Fruit fly (Drosophila melanogaster) whole organism: ENCODE measurements around the gene okr.

ENCODE experiments used
- Dll ChIP-seq: fragments of >200 bp; optimal IDR thresholded peaks from 2 replicates; lab custom pipeline; 2017
- EcR ChIP-seq, 2 experiments: fragments of >200 bp; optimal IDR thresholded peaks; 2 replicates each; lab custom pipeline; 2017; ENCODE audit warnings: missing biosample characterization in 2 of 2, missing genetic modification characterization in 2 of 2, missing genetic modification reagents in 2 of 2
- pan ChIP-seq: fragments of >200 bp; optimal IDR thresholded peaks from 2 replicates; lab custom pipeline; 2017
- psq ChIP-seq: fragments of >200 bp; optimal IDR thresholded peaks from 2 replicates; lab custom pipeline; 2017
- usp ChIP-seq: fragments of >200 bp; optimal IDR thresholded peaks from 2 replicates; lab custom pipeline; 2017; ENCODE audit warnings: missing biosample characterization, missing genetic modification characterization, mixed read lengths

dm6 chr2L:2942639-2943038, 49.9 kb downstream of the okr start:
- no peak for TF ChIP-seq usp (GFP tag; lab: Kevin White, UChicago)
- no peak for TF ChIP-seq psq (lab: Kevin White, UChicago)
- TF ChIP-seq Dll (lab: Kevin White, UChicago), result no peak
- TF ChIP-seq EcR (GFP tag; optimal IDR thresholded peaks at IDR 0.05; lab: Kevin White, UChicago), result no peak
- TF ChIP-seq pan, result no peak
